Worm (Caenorhabditis elegans): ENCODE measurements around the gene lim-4.

ce11 chrX:3824443-3824842 is 48.9 kb downstream of the lim-4 start:
- no peak for TF ChIP-seq ama-1 (optimal IDR thresholded peaks at IDR 0.05)
- no peak for TF ChIP-seq ama-1 (GFP tag; optimal IDR thresholded peaks at IDR 0.05)
- TF ChIP-seq nhr-80 (tag; optimal IDR thresholded peaks at IDR 0.05) = no peak
- no peak for TF ChIP-seq him-1 (tag; optimal IDR thresholded peaks at IDR 0.05)
- TF ChIP-seq ZK185.1 (tag; optimal IDR thresholded peaks at IDR 0.05; ENCODE audit: poor library complexity, severe bottlenecking) = no peak
- no peak for TF ChIP-seq snpc-4 (GFP tag; optimal IDR thresholded peaks at IDR 0.05)
- no peak for TF ChIP-seq snpc-4 (tag; optimal IDR thresholded peaks at IDR 0.05)
- TF ChIP-seq T26A5.8 (tag; optimal IDR thresholded peaks at IDR 0.05) = no peak
- TF ChIP-seq egl-18 (GFP tag; IDR thresholded peaks at IDR 0.05) = no peak
- no peak for TF ChIP-seq ceh-79 (tag; optimal IDR thresholded peaks at IDR 0.05)
- no peak for TF ChIP-seq F49E8.2 (tag; optimal IDR thresholded peaks at IDR 0.05; ENCODE audit: insufficient read depth)
